Worm (Caenorhabditis elegans) whole organism, midembryonic: ENCODE measurements around the gene F44A2.3.

Source experiments
- T22C8.4 ChIP-seq: fragments of 200-800 bp; sonication (Bioruptor generic); IDR thresholded peaks from 2 replicates; pipeline ENCODE4 v1.3.6; 2022; ENCODE audit warnings: missing genetic modification characterization, missing compliant biosample characterization
- cog-1 ChIP-seq: sonication (generic microtip); optimal IDR thresholded peaks from 2 replicates; lab custom pipeline; 2016; ENCODE audit warnings: missing genetic modification characterization, missing compliant biosample characterization
- flt-1 ChIP-seq: fragments of 200-800 bp; sonication (Bioruptor generic); IDR thresholded peaks from 2 replicates; pipeline ENCODE4 v1.3.6; 2022; ENCODE audit warnings: missing genetic modification characterization, missing compliant biosample characterization
- klf-2 ChIP-seq: fragments of 200-800 bp; sonication (Bioruptor generic); conservative IDR thresholded peaks from 2 replicates; pipeline ENCODE4 v1.3.6; 2022; ENCODE audit warnings: missing genetic modification reagents, missing genetic modification characterization, missing compliant biosample characterization
- med-1 ChIP-seq: sonication (generic microtip); optimal IDR thresholded peaks from 2 replicates; lab custom pipeline; 2017; ENCODE audit warnings: missing genetic modification characterization, mild to moderate bottlenecking, missing compliant biosample characterization, antibody characterized with exemption, missing genetic modification reagents; ENCODE audit not compliant: insufficient read depth
- ref-1 ChIP-seq: fragments of 200-800 bp; sonication (Bioruptor generic); conservative IDR thresholded peaks from 2 replicates; pipeline ENCODE4 v1.3.6; 2022; ENCODE audit warnings: missing genetic modification reagents, missing genetic modification characterization, missing compliant biosample characterization
- tab-1 ChIP-seq: fragments of 200-800 bp; sonication (Bioruptor generic); IDR thresholded peaks from 2 replicates; pipeline ENCODE4 v1.3.6; 2022; ENCODE audit warnings: missing genetic modification characterization, missing compliant biosample characterization
- ztf-23 ChIP-seq: fragments of 200-800 bp; sonication (Bioruptor generic); IDR thresholded peaks from 2 replicates; pipeline ENCODE4 v1.3.6; 2022; ENCODE audit warnings: missing genetic modification reagents, missing genetic modification characterization, missing compliant biosample characterization
- ztf-29 ChIP-seq: fragments of 200-800 bp; sonication (Bioruptor generic); IDR thresholded peaks from 2 replicates; pipeline ENCODE4 v1.3.6; 2022; ENCODE audit warnings: missing genetic modification reagents, missing genetic modification characterization, missing compliant biosample characterization

F44A2.3 gene

DNA sequence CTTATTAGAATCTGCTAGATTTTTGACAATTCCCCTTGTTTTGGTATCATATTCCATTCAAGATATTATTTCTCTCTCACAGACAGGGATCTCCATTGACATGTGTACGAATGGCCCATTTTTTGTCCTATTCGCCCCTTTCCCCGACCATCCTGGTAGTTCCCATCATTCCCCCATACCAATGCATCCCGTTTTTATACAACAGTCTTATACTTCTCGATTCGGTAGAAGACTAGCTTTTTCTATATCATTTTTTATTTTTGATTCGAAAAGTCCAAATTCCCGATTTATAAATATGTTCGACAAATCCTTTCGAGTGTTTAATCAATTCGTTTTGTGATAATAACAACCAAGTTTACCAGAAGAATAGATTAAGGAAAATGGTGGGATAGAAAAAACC lies 21.7 kb downstream of the F44A2.3 start:
- TF ChIP-seq med-1 (GFP tag; lab: Kevin White, UChicago), result no peak
- TF ChIP-seq T22C8.4 (GFP tag; lab: Robert Waterston, UW), result no peak
- no peak for TF ChIP-seq klf-2 (GFP tag; lab: Robert Waterston, UW)
- no peak for TF ChIP-seq ztf-23 (GFP tag; lab: Robert Waterston, UW)

- TF ChIP-seq ztf-23 (GFP tag; lab: Robert Waterston, UW), result no peak
These were observed 22.5 kb downstream of the F44A2.3 start for ce11 chrV:9327691-9328090.

ce11 chrV:9328670-9329069 lies 23.5 kb downstream of the F44A2.3 start, which contains the start of gene K07B1.4:
Gene K07B1.4 (plus strand): TSS chrV:9328970.
- TF ChIP-seq tab-1 (GFP tag; lab: Robert Waterston, UW), result no peak
- TF ChIP-seq med-1 (GFP tag; lab: Kevin White, UChicago), result no peak
- TF ChIP-seq ztf-23 (GFP tag; lab: Robert Waterston, UW), result no peak
- no peak for TF ChIP-seq flt-1
- TF ChIP-seq ref-1 (GFP tag; lab: Robert Waterston, UW), result no peak

ce11 chrV:9329245-9329979 lies 24.2 kb downstream of the F44A2.3 start:
- TF ChIP-seq flt-1 (no peak), ref-1 (GFP tag; lab: Robert Waterston, UW) (no peak), ztf-23 (GFP tag; lab: Robert Waterston, UW) (no peak), T22C8.4 (GFP tag; lab: Robert Waterston, UW) (no peak), ztf-29 (GFP tag; lab: Robert Waterston, UW) (no peak), tab-1 (GFP tag; lab: Robert Waterston, UW) (no peak), cog-1 (no peak), klf-2 (GFP tag; lab: Robert Waterston, UW) (no peak), med-1 (GFP tag; lab: Kevin White, UChicago) (no peak)

ce11 chrV:9332611-9333315 lies 27.5 kb downstream of the F44A2.3 start:
- TF ChIP-seq T22C8.4 (GFP tag; lab: Robert Waterston, UW) (no peak), ztf-23 (GFP tag; lab: Robert Waterston, UW) (no peak), klf-2 (GFP tag; lab: Robert Waterston, UW) (no peak), flt-1 (no peak), ref-1 (GFP tag; lab: Robert Waterston, UW) (no peak), tab-1 (GFP tag; lab: Robert Waterston, UW) (no peak), cog-1 (no peak), ztf-29 (GFP tag; lab: Robert Waterston, UW) (no peak), med-1 (GFP tag; lab: Kevin White, UChicago) (no peak)

DNA sequence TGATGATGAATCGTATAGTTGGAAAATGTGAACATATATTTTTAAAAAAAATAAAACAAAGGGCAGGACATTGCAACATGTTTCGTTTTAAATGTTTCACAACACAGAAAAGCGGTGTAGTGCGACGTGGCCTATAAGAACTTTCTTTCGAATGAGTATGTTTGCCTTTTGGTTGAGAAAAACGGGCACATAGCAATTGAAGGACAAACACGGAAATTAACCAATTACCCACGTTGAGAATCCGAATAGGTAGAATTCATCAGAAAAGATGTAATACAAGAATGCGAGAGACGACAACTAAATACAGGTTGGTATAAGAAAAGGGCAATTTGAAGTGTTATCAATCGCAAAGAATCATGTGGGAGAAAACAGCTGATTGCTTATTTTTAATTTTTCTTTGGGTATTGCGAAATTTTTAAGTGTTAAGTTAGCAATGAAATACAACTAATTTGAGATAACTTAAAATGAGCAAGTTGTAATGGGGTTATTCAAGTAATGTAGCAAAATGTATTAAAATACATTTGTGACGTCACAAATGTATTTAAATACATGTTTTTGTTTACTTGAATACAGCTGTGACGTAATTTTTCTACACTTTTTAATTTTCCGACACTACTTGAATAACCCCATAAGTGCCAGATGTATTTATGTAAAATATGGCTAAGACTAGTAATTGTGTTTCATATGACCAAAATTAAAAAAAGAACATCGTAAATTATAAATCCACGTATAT lies 28.3 kb downstream of the F44A2.3 start, which contains the start of gene acl-14:
TSS of gene acl-14 (minus strand) at position 316 of the 733 bp plus-strand sequence.
- TF ChIP-seq ref-1 (GFP tag; lab: Robert Waterston, UW) (no peak), tab-1 (GFP tag; lab: Robert Waterston, UW) (no peak), ztf-23 (GFP tag; lab: Robert Waterston, UW) (no peak), T22C8.4 (GFP tag; lab: Robert Waterston, UW) (no peak), cog-1 (no peak), klf-2 (GFP tag; lab: Robert Waterston, UW) (no peak), flt-1 (no peak)

- TF ChIP-seq T22C8.4 (GFP tag; lab: Robert Waterston, UW), result no peak
- TF ChIP-seq ztf-29 (GFP tag; lab: Robert Waterston, UW), result 0 out of 2 replicates have a peak, but pooled peaks have one; percentile 3
These were observed 29.0 kb downstream of the F44A2.3 start, which contains the start of gene ucp-4 for ce11 chrV:9334216-9334615. Gene ucp-4 (plus strand): TSS chrV:9334298.

- TF ChIP-seq T22C8.4 (GFP tag; lab: Robert Waterston, UW) (no peak), tab-1 (GFP tag; lab: Robert Waterston, UW) (no peak), klf-2 (GFP tag; lab: Robert Waterston, UW) (no peak), cog-1 (no peak), ref-1 (GFP tag; lab: Robert Waterston, UW) (no peak), med-1 (GFP tag; lab: Kevin White, UChicago) (no peak), ztf-29 (GFP tag; lab: Robert Waterston, UW) (no peak), ztf-23 (GFP tag; lab: Robert Waterston, UW) (no peak), flt-1 (no peak)
These were observed 31.2 kb downstream of the F44A2.3 start, which contains the start of gene coq-6 for ce11 chrV:9336462-9336861. Gene coq-6 (plus strand): TSS chrV:9336762.

DNA sequence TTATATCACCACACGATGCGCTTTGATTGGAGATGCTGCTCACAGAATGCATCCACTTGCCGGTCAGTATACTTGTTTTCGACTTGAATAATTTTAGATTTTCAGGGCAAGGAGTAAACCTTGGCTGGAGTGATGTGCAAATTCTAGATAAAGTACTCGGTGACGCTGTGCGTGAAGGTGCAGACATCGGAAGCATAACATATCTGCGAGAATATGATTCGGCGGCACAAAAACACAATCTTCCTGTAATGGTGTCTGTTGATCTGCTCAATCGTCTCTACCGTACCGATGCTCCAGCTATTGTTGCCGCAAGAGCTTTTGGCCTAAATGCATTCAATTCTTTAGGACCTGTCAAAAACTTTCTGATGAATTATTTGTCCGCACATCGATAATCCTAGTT lies 33.2 kb downstream of the F44A2.3 start:
- TF ChIP-seq flt-1 (no peak), ztf-29 (GFP tag; lab: Robert Waterston, UW) (no peak), T22C8.4 (GFP tag; lab: Robert Waterston, UW) (no peak), ztf-23 (GFP tag; lab: Robert Waterston, UW) (no peak), klf-2 (GFP tag; lab: Robert Waterston, UW) (no peak), tab-1 (GFP tag; lab: Robert Waterston, UW) (no peak), ref-1 (GFP tag; lab: Robert Waterston, UW) (no peak), cog-1 (no peak), med-1 (GFP tag; lab: Kevin White, UChicago) (no peak)
